Fruit fly (Drosophila melanogaster) whole organism, adult: ENCODE data around the gene hfp.

Source experiments
- CG12768 ChIP-seq: fragments of 200-800 bp; sonication (Bioruptor generic); optimal IDR thresholded peaks from 2 replicates; lab custom pipeline; 2017; ENCODE audit warnings: missing biosample characterization, missing genetic modification characterization, mild to moderate bottlenecking, moderate library complexity, missing genetic modification reagents
- CG33017 ChIP-seq: fragments of 200-800 bp; sonication (Bioruptor generic); optimal IDR thresholded peaks from 2 replicates; lab custom pipeline; 2018; ENCODE audit warnings: missing biosample characterization, mild to moderate bottlenecking, missing genetic modification characterization, moderate library complexity
- CG7045 ChIP-seq: fragments of 200-800 bp; sonication (Bioruptor generic); optimal IDR thresholded peaks from 2 replicates; lab custom pipeline; 2017; ENCODE audit warnings: missing biosample characterization, mild to moderate bottlenecking, missing genetic modification characterization
- Hr96 ChIP-seq: fragments of 200-800 bp; sonication (Bioruptor generic); optimal IDR thresholded peaks from 2 replicates; lab custom pipeline; 2016; ENCODE audit warnings: missing biosample characterization, missing genetic modification characterization
- kay ChIP-seq: fragments of 200-800 bp; sonication (Bioruptor generic); peaks from one replicate; lab custom pipeline; 2016; ENCODE audit warnings: missing biosample characterization, missing genetic modification characterization, borderline replicate concordance
- tj ChIP-seq: fragments of 200-800 bp; sonication (Bioruptor generic); optimal IDR thresholded peaks from 3 replicates; lab custom pipeline; 2017; ENCODE audit warnings: missing biosample characterization, mild to moderate bottlenecking, missing genetic modification characterization, moderate library complexity

DNA sequence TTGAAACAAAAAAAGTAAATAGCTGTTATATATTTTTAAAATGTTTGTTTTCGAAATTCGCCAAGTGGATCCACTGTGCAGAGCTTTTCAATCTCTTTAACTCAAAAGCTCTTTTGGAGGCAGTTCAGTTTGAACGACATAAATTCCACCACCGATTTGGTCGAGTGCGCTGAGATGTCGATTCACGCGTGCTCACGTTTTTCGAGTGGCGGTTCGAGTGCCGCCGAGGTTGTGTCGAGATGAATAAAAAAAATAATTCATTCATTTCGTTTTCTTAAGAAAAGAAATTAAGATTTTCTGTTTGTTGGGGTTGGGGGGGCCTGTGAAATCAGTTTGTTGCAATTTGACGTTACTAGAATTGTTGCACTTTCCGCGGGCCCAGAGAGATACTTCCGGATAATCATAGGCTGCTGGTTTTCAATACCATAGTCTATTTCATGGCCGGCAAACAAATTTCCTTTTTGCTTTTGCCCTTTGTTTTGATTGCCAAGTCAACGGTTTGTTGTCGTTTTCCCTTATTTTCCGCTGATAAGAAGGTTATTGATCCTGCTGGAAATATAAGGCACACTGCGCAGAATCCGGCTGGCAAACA, 13.7 kb downstream of the hfp start:
- TF ChIP-seq Hr96: no peak
- peak; percentile 27 for TF ChIP-seq tj (GFP tag; lab: Kevin White, UChicago)
- peak; percentile 5 for TF ChIP-seq CG33017 (tag; lab: Kevin White, UChicago)
- no peak for TF ChIP-seq CG7045
- peak; percentile 16 for TF ChIP-seq kay (GFP tag; lab: Kevin White, UChicago)
- TF ChIP-seq CG12768 (GFP tag; lab: Kevin White, UChicago): peak; percentile 25
